Worm (Caenorhabditis elegans): ENCODE data around the gene F58G1.8.

F58G1.8 gene

DNA sequence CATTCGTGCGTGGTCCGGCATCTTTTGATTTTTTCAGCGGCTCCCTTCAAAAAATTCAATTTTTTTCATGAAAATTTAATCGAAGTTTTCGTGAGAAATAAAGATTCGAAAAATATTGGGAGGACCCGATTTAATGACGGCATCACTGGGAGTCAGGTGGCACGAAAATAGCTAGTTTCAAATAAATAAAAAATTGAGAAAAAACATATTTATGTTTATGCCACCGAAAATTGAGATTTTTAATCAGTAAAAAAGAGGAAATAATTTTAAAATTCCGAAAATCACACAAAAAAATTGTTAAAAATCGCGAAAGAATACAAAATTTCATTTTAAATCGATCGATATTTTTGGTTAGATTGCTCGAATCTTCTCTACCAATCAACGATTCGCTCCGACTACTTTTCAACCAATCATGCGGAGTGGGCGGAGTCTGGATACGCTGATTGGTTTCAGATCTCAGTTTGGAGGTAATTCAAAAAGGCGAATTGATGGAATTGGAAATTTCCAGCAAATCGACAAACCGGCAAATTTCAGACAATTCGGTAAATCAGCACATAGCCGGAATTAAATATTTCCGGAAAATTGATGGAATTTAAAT, 47.3 kb downstream of the F58G1.8 start, which contains the start of gene gsy-1:
gsy-1 (minus strand) TSS at position 51 of the 598 bp plus-strand sequence.
- TF ChIP-seq ama-1 (optimal IDR thresholded peaks at IDR 0.05) (no peak), fkh-10 (GFP tag; optimal IDR thresholded peaks at IDR 0.05) (no peak), nhr-23 (tag; optimal IDR thresholded peaks at IDR 0.05) (no peak), nfya-1 (tag; optimal IDR thresholded peaks at IDR 0.05; ENCODE audit: insufficient read depth) (peak; percentile 75), lsy-12 (tag; optimal IDR thresholded peaks at IDR 0.05) (peak; percentile 35), elt-2 (tag; optimal IDR thresholded peaks at IDR 0.05) (no peak), ceh-82 (tag; optimal IDR thresholded peaks at IDR 0.05) (no peak), tbx-2 (tag; optimal IDR thresholded peaks at IDR 0.05) (no peak), fos-1 (tag; optimal IDR thresholded peaks at IDR 0.05) (no peak), egl-27 (tag; optimal IDR thresholded peaks at IDR 0.05) (no peak), aly-2 (tag; optimal IDR thresholded peaks at IDR 0.05) (no peak), nhr-28 (tag; optimal IDR thresholded peaks at IDR 0.05) (no peak), elt-3 (tag; optimal IDR thresholded peaks at IDR 0.05) (no peak)
